Worm (Caenorhabditis elegans) whole organism, early embryonic: Measurements from ENCODE around the gene C18C4.7.

ENCODE experiments used
- B0310.2 ChIP-seq: sonication (generic microtip); optimal IDR thresholded peaks from 2 replicates; lab custom pipeline; 2016; ENCODE audit warnings: mild to moderate bottlenecking, missing genetic modification characterization, missing compliant biosample characterization
- F13C5.2 ChIP-seq: sonication (generic microtip); optimal IDR thresholded peaks from 2 replicates; lab custom pipeline; 2017; ENCODE audit warnings: mild to moderate bottlenecking, missing genetic modification characterization, inconsistent platforms, missing compliant biosample characterization
- aly-1 ChIP-seq: sonication (generic microtip); optimal IDR thresholded peaks from 2 replicates; lab custom pipeline; 2016; ENCODE audit warnings: missing genetic modification characterization, missing compliant biosample characterization
- ama-1 ChIP-seq: fragments of 150-350 bp; optimal IDR thresholded peaks from 2 replicates; lab custom pipeline; 2014
- ceh-13 ChIP-seq: fragments of 200-800 bp; sonication (Bioruptor generic); optimal IDR thresholded peaks from 2 replicates; lab custom pipeline; 2018; ENCODE audit warnings: mild to moderate bottlenecking, missing genetic modification characterization, missing compliant biosample characterization
- ceh-36 ChIP-seq: sonication (generic microtip); optimal IDR thresholded peaks from 2 replicates; lab custom pipeline; 2016; ENCODE audit warnings: missing genetic modification characterization, inconsistent platforms, missing compliant biosample characterization
- ets-7 ChIP-seq: sonication (generic microtip); optimal IDR thresholded peaks from 2 replicates; lab custom pipeline; 2016; ENCODE audit warnings: missing genotype, missing genetic modification characterization, missing compliant biosample characterization
- flt-1 ChIP-seq: fragments of 200-800 bp; sonication (Bioruptor generic); IDR thresholded peaks from 2 replicates; pipeline ENCODE4 v1.3.6; 2022; ENCODE audit warnings: missing genetic modification characterization, missing compliant biosample characterization
- hmbx-1 ChIP-seq: sonication (generic microtip); optimal IDR thresholded peaks from 2 replicates; lab custom pipeline; 2016; ENCODE audit warnings: mild to moderate bottlenecking, missing genetic modification characterization, missing compliant biosample characterization
- hmg-4 ChIP-seq: fragments of 200-800 bp; sonication (Bioruptor generic); optimal IDR thresholded peaks from 2 replicates; lab custom pipeline; 2018; ENCODE audit warnings: mild to moderate bottlenecking, missing genetic modification characterization, missing compliant biosample characterization
- hnd-1 ChIP-seq: sonication (generic microtip); optimal IDR thresholded peaks from 2 replicates; lab custom pipeline; 2016; ENCODE audit warnings: missing genetic modification characterization, missing compliant biosample characterization
- pes-1 ChIP-seq: fragments of 200-800 bp; sonication (Bioruptor generic); IDR thresholded peaks from 2 replicates; pipeline ENCODE4 v1.3.6; 2022; ENCODE audit warnings: missing genetic modification reagents, missing genetic modification characterization, missing compliant biosample characterization
- scrt-1 ChIP-seq: fragments of 200-800 bp; sonication (Bioruptor generic); IDR thresholded peaks from 2 replicates; pipeline ENCODE4 v1.3.6; 2022; ENCODE audit warnings: missing genetic modification characterization, missing compliant biosample characterization
- sea-1 ChIP-seq: fragments of 200-800 bp; sonication (Bioruptor generic); conservative IDR thresholded peaks from 2 replicates; pipeline ENCODE4 v1.3.6; 2022; ENCODE audit warnings: missing genetic modification characterization, missing compliant biosample characterization
- tbx-11 ChIP-seq: fragments of 200-800 bp; sonication (Bioruptor generic); IDR thresholded peaks from 2 replicates; pipeline ENCODE4 v1.3.6; 2022; ENCODE audit warnings: missing genetic modification characterization, missing compliant biosample characterization
- tbx-37 ChIP-seq: fragments of 200-800 bp; sonication (Bioruptor generic); conservative IDR thresholded peaks from 2 replicates; pipeline ENCODE4 v1.3.6; 2022; ENCODE audit warnings: missing genetic modification reagents, missing genetic modification characterization, missing compliant biosample characterization
- tra-4 ChIP-seq: sonication (generic microtip); optimal IDR thresholded peaks from 2 replicates; lab custom pipeline; 2017; ENCODE audit warnings: missing genetic modification characterization, missing compliant biosample characterization

Gene C18C4.7

ce11 chrV:5582860-5583259, 15.8 kb upstream of the C18C4.7 start:
- TF ChIP-seq tbx-11 (GFP tag; lab: Robert Waterston, UW) (no peak), tra-4 (tag; lab: Kevin White, UChicago) (no peak), F13C5.2 (tag; lab: Kevin White, UChicago) (no peak), ceh-13 (GFP tag; lab: Kevin White, UChicago) (no peak), sea-1 (GFP tag; lab: Robert Waterston, UW) (no peak), tbx-37 (GFP tag; lab: Robert Waterston, UW) (no peak), B0310.2 (tag; lab: Kevin White, UChicago) (no peak), ceh-36 (tag; lab: Kevin White, UChicago) (no peak), pes-1 (GFP tag; lab: Robert Waterston, UW) (no peak)

DNA sequence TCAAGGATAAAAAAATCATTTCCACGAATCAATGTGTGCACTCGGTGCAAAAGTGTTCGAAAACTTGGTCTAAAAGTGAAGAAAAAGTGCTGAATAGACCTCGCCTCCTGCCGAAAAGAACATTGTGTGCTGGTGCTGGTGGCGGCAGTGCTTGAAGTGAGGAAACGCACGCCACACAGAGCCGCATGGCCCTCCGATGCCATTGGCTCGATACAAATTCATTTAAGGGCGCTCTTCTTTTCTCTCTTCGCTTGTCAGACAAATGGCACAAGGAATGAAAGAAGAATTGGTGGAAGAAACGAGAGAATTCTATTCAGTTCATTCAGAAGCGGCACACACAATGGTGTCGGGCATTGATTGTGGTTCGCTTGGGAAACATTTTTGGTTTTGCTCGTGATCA, 15.3 kb upstream of the C18C4.7 start:
- TF ChIP-seq tbx-37 (GFP tag; lab: Robert Waterston, UW), result no peak
- TF ChIP-seq tra-4 (tag; lab: Kevin White, UChicago), result no peak
- TF ChIP-seq ceh-36 (tag; lab: Kevin White, UChicago), result no peak
- TF ChIP-seq aly-1 (tag; lab: Kevin White, UChicago), result no peak
- no peak for TF ChIP-seq B0310.2 (tag; lab: Kevin White, UChicago)
- TF ChIP-seq tbx-11 (GFP tag; lab: Robert Waterston, UW), result no peak
- TF ChIP-seq ama-1 (lab: Kevin White, UChicago), result no peak
- TF ChIP-seq ets-7 (tag; lab: Kevin White, UChicago), result no peak
- TF ChIP-seq scrt-1 (GFP tag; lab: Robert Waterston, UW), result no peak
- TF ChIP-seq hmbx-1, result no peak
- TF ChIP-seq sea-1 (GFP tag; lab: Robert Waterston, UW), result no peak
- no peak for TF ChIP-seq hnd-1 (tag; lab: Kevin White, UChicago)
- no peak for TF ChIP-seq ceh-13 (GFP tag; lab: Kevin White, UChicago)
- no peak for TF ChIP-seq hmg-4
- TF ChIP-seq F13C5.2 (tag; lab: Kevin White, UChicago), result no peak
- no peak for TF ChIP-seq pes-1 (GFP tag; lab: Robert Waterston, UW)
- no peak for TF ChIP-seq flt-1

- no peak for TF ChIP-seq aly-1 (tag; lab: Kevin White, UChicago)
- no peak for TF ChIP-seq pes-1 (GFP tag; lab: Robert Waterston, UW)
- no peak for TF ChIP-seq F13C5.2 (tag; lab: Kevin White, UChicago)
- no peak for TF ChIP-seq hmg-4
- TF ChIP-seq flt-1, result no peak
- TF ChIP-seq tbx-37 (GFP tag; lab: Robert Waterston, UW), result no peak
- TF ChIP-seq hnd-1 (tag; lab: Kevin White, UChicago), result no peak
These were observed 14.3 kb upstream of the C18C4.7 start, which contains the start of gene klc-2 for ce11 chrV:5581312-5581711. Gene klc-2, minus strand, starts transcription at chrV:5581412.

DNA sequence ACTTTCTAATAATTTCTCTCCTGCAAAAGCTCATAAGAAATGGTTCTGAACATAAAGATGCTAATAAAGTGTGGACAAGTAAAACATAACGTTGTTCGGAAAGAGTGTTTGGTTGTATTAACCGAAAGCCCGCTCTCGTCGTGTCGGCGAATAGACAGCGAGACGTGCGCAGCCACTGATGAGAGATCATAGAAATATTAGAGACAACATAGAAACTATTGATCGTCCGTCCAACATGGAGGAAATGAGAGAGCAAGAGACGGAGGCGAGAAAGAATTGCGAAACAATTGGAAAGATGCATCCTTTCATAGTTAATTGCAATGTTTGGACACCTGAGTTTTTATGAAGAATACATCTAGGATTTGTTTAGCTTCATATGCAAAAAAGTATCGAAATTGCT, 13.5 kb upstream of the C18C4.7 start:
- TF ChIP-seq sea-1 (GFP tag; lab: Robert Waterston, UW), result no peak
- TF ChIP-seq F13C5.2 (tag; lab: Kevin White, UChicago), result peak; percentile 40

DNA sequence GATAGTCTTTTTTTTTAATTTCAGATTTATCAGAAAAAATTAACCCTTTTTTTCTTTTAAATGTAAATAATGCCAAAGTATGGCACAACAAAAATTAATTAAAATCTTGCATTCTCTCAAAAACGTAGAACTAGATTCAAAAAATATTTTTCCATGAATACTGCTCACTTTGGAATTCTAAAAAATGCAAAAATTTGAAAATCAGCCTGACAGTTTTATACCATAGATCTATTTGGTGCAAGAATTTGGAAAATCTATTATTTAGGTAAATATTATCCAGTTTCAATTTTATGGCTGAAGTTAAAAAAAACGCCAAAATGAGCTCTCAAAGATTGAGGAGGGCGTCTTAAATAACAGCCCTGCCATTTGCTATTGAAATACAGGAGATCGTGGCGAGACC, 12.6 kb upstream of the C18C4.7 start:
- no peak for TF ChIP-seq ceh-13 (GFP tag; lab: Kevin White, UChicago)
- TF ChIP-seq pes-1 (GFP tag; lab: Robert Waterston, UW), result no peak
- no peak for TF ChIP-seq flt-1
- TF ChIP-seq ets-7 (tag; lab: Kevin White, UChicago), result no peak
- no peak for TF ChIP-seq tbx-37 (GFP tag; lab: Robert Waterston, UW)
- TF ChIP-seq sea-1 (GFP tag; lab: Robert Waterston, UW), result no peak
- no peak for TF ChIP-seq ceh-36 (tag; lab: Kevin White, UChicago)
- TF ChIP-seq B0310.2 (tag; lab: Kevin White, UChicago), result no peak
- TF ChIP-seq aly-1 (tag; lab: Kevin White, UChicago), result no peak
- no peak for TF ChIP-seq hmg-4
- no peak for TF ChIP-seq ama-1 (lab: Kevin White, UChicago)
- no peak for TF ChIP-seq scrt-1 (GFP tag; lab: Robert Waterston, UW)
- no peak for TF ChIP-seq hnd-1 (tag; lab: Kevin White, UChicago)
- no peak for TF ChIP-seq tbx-11 (GFP tag; lab: Robert Waterston, UW)

DNA sequence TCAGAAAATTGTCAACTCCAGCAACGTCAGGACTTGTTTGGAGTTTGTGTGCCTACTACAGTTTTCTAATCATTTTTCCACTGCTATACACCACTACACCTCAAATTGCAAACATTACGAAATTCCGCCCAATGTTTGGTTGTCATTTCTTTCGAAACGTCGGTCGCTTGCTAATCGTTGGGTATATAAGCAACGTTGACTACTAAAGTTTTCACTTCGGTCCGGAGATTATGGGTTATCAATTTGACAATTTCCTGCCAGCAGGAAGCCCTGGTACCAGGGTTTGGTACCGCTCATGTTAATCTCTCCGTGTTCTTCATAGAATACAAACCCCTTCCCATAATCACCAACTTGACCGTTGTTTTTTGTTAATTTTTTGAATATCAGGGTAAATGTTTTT, 9.0 kb upstream of the C18C4.7 start:
- TF ChIP-seq scrt-1 (GFP tag; lab: Robert Waterston, UW), result no peak
- no peak for TF ChIP-seq pes-1 (GFP tag; lab: Robert Waterston, UW)
- no peak for TF ChIP-seq B0310.2 (tag; lab: Kevin White, UChicago)
- TF ChIP-seq hmbx-1, result no peak
- no peak for TF ChIP-seq flt-1
- no peak for TF ChIP-seq tra-4 (tag; lab: Kevin White, UChicago)
- TF ChIP-seq aly-1 (tag; lab: Kevin White, UChicago), result no peak
- TF ChIP-seq ama-1 (lab: Kevin White, UChicago), result no peak
- no peak for TF ChIP-seq ceh-13 (GFP tag; lab: Kevin White, UChicago)
- no peak for TF ChIP-seq sea-1 (GFP tag; lab: Robert Waterston, UW)
- TF ChIP-seq tbx-11 (GFP tag; lab: Robert Waterston, UW), result no peak
- TF ChIP-seq F13C5.2 (tag; lab: Kevin White, UChicago), result no peak
- TF ChIP-seq hnd-1 (tag; lab: Kevin White, UChicago), result no peak
- no peak for TF ChIP-seq ets-7 (tag; lab: Kevin White, UChicago)
- no peak for TF ChIP-seq tbx-37 (GFP tag; lab: Robert Waterston, UW)

ce11 chrV:5571691-5572090, 4.7 kb upstream of the C18C4.7 start:
- no peak for TF ChIP-seq ama-1 (lab: Kevin White, UChicago)
- no peak for TF ChIP-seq hmbx-1
- TF ChIP-seq ceh-13 (GFP tag; lab: Kevin White, UChicago), result no peak
- no peak for TF ChIP-seq sea-1 (GFP tag; lab: Robert Waterston, UW)
- no peak for TF ChIP-seq hmg-4
- TF ChIP-seq pes-1 (GFP tag; lab: Robert Waterston, UW), result no peak
- TF ChIP-seq F13C5.2 (tag; lab: Kevin White, UChicago), result no peak
- TF ChIP-seq tbx-37 (GFP tag; lab: Robert Waterston, UW), result no peak
- TF ChIP-seq ceh-36 (tag; lab: Kevin White, UChicago), result no peak
- TF ChIP-seq ets-7 (tag; lab: Kevin White, UChicago), result no peak
- TF ChIP-seq aly-1 (tag; lab: Kevin White, UChicago), result no peak
- no peak for TF ChIP-seq B0310.2 (tag; lab: Kevin White, UChicago)
- TF ChIP-seq tbx-11 (GFP tag; lab: Robert Waterston, UW), result no peak
- no peak for TF ChIP-seq tra-4 (tag; lab: Kevin White, UChicago)
- no peak for TF ChIP-seq hnd-1 (tag; lab: Kevin White, UChicago)
- TF ChIP-seq flt-1, result no peak
- TF ChIP-seq scrt-1 (GFP tag; lab: Robert Waterston, UW), result no peak
